Fruit fly (Drosophila melanogaster) whole organism, embryonic: ENCODE data around the gene CG33927.

Experiments
- CG14441 ChIP-seq: fragments of 200-800 bp; sonication (Bioruptor generic); IDR thresholded peaks from 2 replicates; pipeline ENCODE4 v1.3.6; 2022; ENCODE audit warnings: missing biosample characterization, missing genetic modification characterization
- CG7357 ChIP-seq: fragments of 200-800 bp; sonication (Bioruptor generic); IDR thresholded peaks from 3 replicates; pipeline ENCODE4 v1.3.6; 2022; ENCODE audit warnings: missing biosample characterization, missing genetic modification characterization
- bowl ChIP-seq: fragments of 200-800 bp; sonication (Bioruptor generic); IDR thresholded peaks from 2 replicates; pipeline ENCODE4 v1.3.6; 2022; ENCODE audit warnings: missing biosample characterization, missing genetic modification characterization
- chinmo ChIP-seq: fragments of 200-800 bp; sonication (Bioruptor generic); IDR thresholded peaks from 4 replicates; pipeline ENCODE4 v1.3.6; 2022; ENCODE audit warnings: missing biosample characterization, missing genetic modification characterization; ENCODE audit not compliant: partially characterized antibody
- da ChIP-seq: fragments of 200-800 bp; sonication (Bioruptor generic); optimal IDR thresholded peaks from 2 replicates; lab custom pipeline; 2016; ENCODE audit warnings: missing biosample characterization, missing genetic modification characterization

Gene CG33927

DNA sequence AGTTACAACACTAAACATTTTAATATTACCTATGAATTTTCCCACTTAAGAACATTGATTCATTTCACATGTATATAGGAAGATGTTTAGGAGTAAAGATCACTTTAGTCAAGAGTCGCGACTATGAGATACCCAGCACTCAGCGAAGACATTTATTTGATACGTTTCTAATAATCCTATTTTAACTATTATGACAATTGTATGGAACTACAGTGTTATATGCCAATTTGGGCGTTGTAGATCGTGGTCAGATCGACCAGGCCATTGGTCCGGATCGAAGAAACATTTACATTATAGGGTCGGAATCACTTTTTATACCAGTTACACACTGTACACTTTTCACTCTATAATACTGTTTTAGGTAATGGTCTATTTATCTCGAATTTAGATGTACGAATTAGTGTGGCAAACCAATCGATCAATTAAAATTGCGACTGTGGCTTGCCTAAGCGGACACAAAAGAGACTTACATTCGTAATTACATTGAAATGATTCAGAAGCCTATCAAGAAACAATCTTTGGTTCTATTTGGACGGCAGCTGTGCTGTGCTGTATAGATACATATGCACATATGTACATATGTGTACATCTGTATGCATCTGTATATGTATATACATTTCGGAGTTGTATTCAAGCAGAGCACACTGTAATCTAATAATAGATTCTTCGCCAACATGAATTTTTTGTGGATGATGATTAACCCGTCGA lies 49.7 kb downstream of the CG33927 start (continued):
- TF ChIP-seq chinmo (GFP tag; lab: Robert Waterston, UW) (0 out of 4 replicates have a peak, but pooled peaks have one; percentile 60), CG7357 (GFP tag; lab: Robert Waterston, UW) (0 out of 3 replicates have a peak, but pooled peaks have one; percentile 43), CG14441 (no peak), da (GFP tag; lab: Kevin White, UChicago) (no peak), bowl (no peak)
